Fruit fly (Drosophila melanogaster): ENCODE measurements around the gene rdgA.

DNA sequence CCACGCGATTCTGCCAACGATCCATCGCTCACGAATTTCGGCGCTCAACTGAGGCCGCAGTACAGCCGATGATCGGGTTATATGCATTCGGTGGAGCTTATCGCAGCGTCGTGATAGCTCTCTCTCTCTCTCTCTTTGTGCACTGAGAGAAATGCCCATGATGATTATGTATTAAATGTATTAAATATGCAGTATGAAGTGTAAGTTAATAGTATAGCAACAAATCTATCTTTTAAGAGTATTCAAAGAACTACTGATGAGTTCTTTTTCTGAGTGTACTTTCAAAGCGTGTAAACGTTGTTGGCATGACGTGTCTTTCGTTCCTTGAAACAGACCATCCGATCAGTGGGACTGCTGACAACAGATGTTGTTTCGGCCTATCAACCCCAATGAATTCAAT is 67.3 kb downstream of the rdgA start, which contains the start of gene CG10962:
- TF ChIP-seq CG7045 (GFP tag; optimal IDR thresholded peaks at IDR 0.05) (peak; percentile 22), Mnt (GFP tag; optimal IDR thresholded peaks at IDR 0.05) (peak; percentile 63), CG1620 (GFP tag; optimal IDR thresholded peaks at IDR 0.05) (peak; percentile 25), Hr96 (GFP tag; optimal IDR thresholded peaks at IDR 0.05) (peak; percentile 85), toe (GFP tag; optimal IDR thresholded peaks at IDR 0.05) (peak; percentile 50), pad (GFP tag; optimal IDR thresholded peaks at IDR 0.05) (peak; percentile 50), ovo (GFP tag; optimal IDR thresholded peaks at IDR 0.05) (no peak), CG12768 (GFP tag; optimal IDR thresholded peaks at IDR 0.05) (peak; percentile 47), cic (GFP tag; optimal IDR thresholded peaks at IDR 0.05) (no peak), Crg-1 (GFP tag; optimal IDR thresholded peaks at IDR 0.05) (peak; percentile 59), Clk (GFP tag; optimal IDR thresholded peaks at IDR 0.05) (peak; percentile 7), tj (GFP tag; optimal IDR thresholded peaks at IDR 0.05) (peak; percentile 52), bab1 (GFP tag; optimal IDR thresholded peaks at IDR 0.05) (peak; percentile 65)
